Worm (Caenorhabditis elegans) whole organism, mixed stage, embryonic: ENCODE results near the gene F46C8.1.

Experiments
- ceh-39 ChIP-seq: fragments of 150-350 bp; optimal IDR thresholded peaks from 2 replicates; lab custom pipeline; 2014; ENCODE audit warnings: missing biosample characterization, missing genetic modification characterization
- snpc-4 ChIP-seq: fragments of 150-350 bp; optimal IDR thresholded peaks from 2 replicates; lab custom pipeline; 2014; ENCODE audit warnings: missing biosample characterization, missing genetic modification characterization

DNA sequence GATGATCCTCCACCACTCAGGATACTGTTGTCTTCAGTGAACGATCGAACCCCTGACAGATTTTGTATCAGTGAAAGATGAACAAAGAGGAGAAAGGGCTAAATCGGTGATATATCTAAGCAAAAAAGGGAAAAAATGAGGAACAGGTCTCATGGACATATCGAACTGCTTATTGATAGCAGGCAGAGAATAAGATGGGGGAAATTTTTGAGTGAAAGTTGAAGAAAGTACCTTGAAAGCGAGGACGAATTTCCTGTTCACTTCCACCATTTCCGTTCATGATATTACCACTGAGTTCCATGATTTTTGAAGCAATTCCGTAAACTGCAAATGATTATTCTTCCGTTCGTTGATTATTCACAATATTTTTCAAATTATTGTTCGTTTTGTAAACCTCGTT lies 5.1 kb downstream of the F46C8.1 start:
- TF ChIP-seq snpc-4 (tag; lab: Kevin White, UChicago) (no peak), ceh-39 (no peak)
